Fruit fly (Drosophila melanogaster) whole organism, embryonic: ENCODE data around the gene CG3841.

Experiments
- Adf1 ChIP-seq: fragments of 200-800 bp; sonication (Bioruptor generic); IDR thresholded peaks from 2 replicates; pipeline ENCODE4 v1.3.6; 2022; ENCODE audit warnings: missing biosample characterization, missing genetic modification characterization
- Atf6 ChIP-seq: fragments of 200-800 bp; sonication (Bioruptor generic); IDR thresholded peaks from 2 replicates; pipeline ENCODE4 v1.3.6; 2022; ENCODE audit warnings: missing biosample characterization, missing genetic modification characterization
- CG10462 ChIP-seq: fragments of 200-800 bp; sonication (Bioruptor generic); optimal IDR thresholded peaks from 2 replicates; lab custom pipeline; 2016; ENCODE audit warnings: missing biosample characterization, missing genetic modification characterization
- CG10543 ChIP-seq: fragments of 200-800 bp; sonication (Bioruptor generic); optimal IDR thresholded peaks from 3 replicates; lab custom pipeline; 2017; ENCODE audit warnings: missing biosample characterization, mild to moderate bottlenecking, missing genetic modification characterization, moderate library complexity
- CG10565 ChIP-seq: fragments of 200-800 bp; sonication (Bioruptor generic); optimal IDR thresholded peaks from 3 replicates; lab custom pipeline; 2016; ENCODE audit warnings: missing biosample characterization, mild to moderate bottlenecking, missing genetic modification characterization
- CG11085 ChIP-seq: fragments of 200-800 bp; sonication (Bioruptor generic); IDR thresholded peaks from 2 replicates; pipeline ENCODE4 v1.3.6; 2022; ENCODE audit warnings: missing biosample characterization, missing genetic modification characterization
- CG12155 ChIP-seq: fragments of 200-800 bp; sonication (Bioruptor generic); optimal IDR thresholded peaks from 3 replicates; lab custom pipeline; 2016; ENCODE audit warnings: missing biosample characterization, missing genetic modification characterization
- CG12299 ChIP-seq: fragments of 200-800 bp; sonication (Bioruptor generic); optimal IDR thresholded peaks from 2 replicates; lab custom pipeline; 2018; ENCODE audit warnings: missing biosample characterization, mild to moderate bottlenecking, missing genetic modification characterization
- CG12659 ChIP-seq: fragments of 200-800 bp; sonication (Bioruptor generic); optimal IDR thresholded peaks from 3 replicates; lab custom pipeline; 2017; ENCODE audit warnings: mild to moderate bottlenecking, missing biosample characterization, missing genetic modification reagents, missing genetic modification characterization
- CG15011 ChIP-seq: fragments of 200-800 bp; sonication (Bioruptor generic); optimal IDR thresholded peaks from 3 replicates; lab custom pipeline; 2018; ENCODE audit warnings: missing biosample characterization, mild to moderate bottlenecking, missing genetic modification characterization
- CG17359 ChIP-seq: fragments of 200-800 bp; sonication (Bioruptor generic); optimal IDR thresholded peaks from 3 replicates; lab custom pipeline; 2018; ENCODE audit warnings: missing biosample characterization, mild to moderate bottlenecking, missing genetic modification characterization, moderate library complexity
- CG33213 ChIP-seq: fragments of 200-800 bp; sonication (Bioruptor generic); optimal IDR thresholded peaks from 3 replicates; lab custom pipeline; 2016; ENCODE audit warnings: missing biosample characterization, missing genetic modification characterization
- CG4282 ChIP-seq: fragments of 200-800 bp; sonication (Bioruptor generic); optimal IDR thresholded peaks from 2 replicates; lab custom pipeline; 2016; ENCODE audit warnings: missing biosample characterization, missing genetic modification characterization
- CG5245 ChIP-seq: fragments of 200-800 bp; sonication (Bioruptor generic); optimal IDR thresholded peaks from 3 replicates; lab custom pipeline; 2016; ENCODE audit warnings: missing biosample characterization, missing genetic modification characterization
- CG7963 ChIP-seq: fragments of 200-800 bp; sonication (Bioruptor generic); IDR thresholded peaks from 3 replicates; pipeline ENCODE4 v1.3.6; 2022; ENCODE audit warnings: missing biosample characterization, missing genetic modification characterization; ENCODE audit not compliant: partially characterized antibody
- CG8089 ChIP-seq: fragments of 200-800 bp; sonication (Bioruptor generic); optimal IDR thresholded peaks from 3 replicates; lab custom pipeline; 2016; ENCODE audit warnings: missing biosample characterization, missing genetic modification characterization
- Dek ChIP-seq: fragments of 200-800 bp; sonication (Bioruptor generic); optimal IDR thresholded peaks from 3 replicates; lab custom pipeline; 2019; ENCODE audit warnings: missing biosample characterization, mild to moderate bottlenecking, missing genetic modification characterization, moderate library complexity
- Dp ChIP-seq: fragments of 200-800 bp; sonication (Bioruptor generic); optimal IDR thresholded peaks from 2 replicates; lab custom pipeline; 2018; ENCODE audit warnings: missing biosample characterization, mild to moderate bottlenecking, missing genetic modification characterization, moderate library complexity
- Ets97D ChIP-seq: fragments of 200-800 bp; sonication (Bioruptor generic); optimal IDR thresholded peaks from 3 replicates; lab custom pipeline; 2016; ENCODE audit warnings: missing biosample characterization, missing genetic modification characterization
- GATAe ChIP-seq: fragments of 200-800 bp; sonication (Bioruptor generic); conservative IDR thresholded peaks from 2 replicates; pipeline ENCODE4 v1.3.6; 2022; ENCODE audit warnings: missing biosample characterization, missing genetic modification characterization
- Hmr ChIP-seq: fragments of 200-800 bp; sonication (Bioruptor generic); optimal IDR thresholded peaks from 3 replicates; lab custom pipeline; 2017; ENCODE audit warnings: mild to moderate bottlenecking, missing biosample characterization, missing genetic modification reagents, missing genetic modification characterization
- Hsf ChIP-seq: fragments of 200-800 bp; sonication (Bioruptor generic); optimal IDR thresholded peaks from 3 replicates; lab custom pipeline; 2016; ENCODE audit warnings: missing biosample characterization, missing genetic modification characterization
- MBD-R2 ChIP-seq: fragments of 200-800 bp; sonication (Bioruptor generic); IDR thresholded peaks from 2 replicates; pipeline ENCODE4 v1.3.6; 2022; ENCODE audit warnings: missing biosample characterization, missing genetic modification characterization
- Med ChIP-seq: fragments of 200-800 bp; sonication (Bioruptor generic); peaks from one replicate; lab custom pipeline; 2016; ENCODE audit warnings: missing biosample characterization, missing genetic modification characterization, mild to moderate bottlenecking, inconsistent platforms, moderate library complexity
- NC2α ChIP-seq: fragments of 200-800 bp; sonication (Bioruptor generic); optimal IDR thresholded peaks from 2 replicates; lab custom pipeline; 2016; ENCODE audit warnings: missing biosample characterization, missing genetic modification characterization
- Rfx ChIP-seq: fragments of 200-800 bp; sonication (Bioruptor generic); IDR thresholded peaks from 2 replicates; pipeline ENCODE4 v1.3.6; 2022; ENCODE audit warnings: missing biosample characterization, missing genetic modification characterization
- Sox102F ChIP-seq: fragments of 200-800 bp; sonication (Bioruptor generic); optimal IDR thresholded peaks from 2 replicates; lab custom pipeline; 2018; ENCODE audit warnings: missing biosample characterization, mild to moderate bottlenecking, missing genetic modification characterization, moderate library complexity
- Ssrp ChIP-seq: fragments of 200-800 bp; sonication (Bioruptor generic); optimal IDR thresholded peaks from 2 replicates; lab custom pipeline; 2018; ENCODE audit warnings: missing biosample characterization, mild to moderate bottlenecking, missing genetic modification characterization, moderate library complexity
- Xbp1 ChIP-seq: fragments of 200-800 bp; sonication (Bioruptor generic); optimal IDR thresholded peaks from 3 replicates; lab custom pipeline; 2016; ENCODE audit warnings: missing biosample characterization, mild to moderate bottlenecking, missing genetic modification characterization
- ara ChIP-seq: fragments of 200-800 bp; sonication (Bioruptor generic); IDR thresholded peaks from 2 replicates; pipeline ENCODE4 v1.3.6; 2022; ENCODE audit warnings: missing biosample characterization, missing genetic modification characterization
- chm ChIP-seq: fragments of 200-800 bp; sonication (Bioruptor generic); IDR thresholded peaks from 2 replicates; pipeline ENCODE4 v1.3.6; 2022; ENCODE audit warnings: missing biosample characterization, missing genetic modification characterization
- crol ChIP-seq: fragments of 200-800 bp; sonication (Bioruptor generic); IDR thresholded peaks from 2 replicates; pipeline ENCODE4 v1.3.6; 2022; ENCODE audit warnings: missing biosample characterization, missing genetic modification characterization
- dimm ChIP-seq: fragments of 200-800 bp; sonication (Bioruptor generic); IDR thresholded peaks from 2 replicates; pipeline ENCODE4 v1.3.6; 2022; ENCODE audit warnings: missing biosample characterization, missing genetic modification characterization
- emc ChIP-seq: fragments of 200-800 bp; sonication (Bioruptor generic); optimal IDR thresholded peaks from 2 replicates; lab custom pipeline; 2016; ENCODE audit warnings: missing biosample characterization, missing genetic modification characterization
- eve ChIP-seq, 2 experiments: fragments of >200 bp; optimal IDR thresholded peaks; 2 replicates each; lab custom pipeline; 2017; ENCODE audit warnings: missing biosample characterization in 2 of 2, missing genetic modification characterization in 2 of 2
- exex ChIP-seq: fragments of 200-800 bp; sonication (Bioruptor generic); optimal IDR thresholded peaks from 4 replicates; lab custom pipeline; 2018; ENCODE audit warnings: missing biosample characterization, mild to moderate bottlenecking, missing genetic modification characterization, moderate library complexity
- gcm2 ChIP-seq: fragments of 200-800 bp; sonication (Bioruptor generic); optimal IDR thresholded peaks from 2 replicates; lab custom pipeline; 2016; ENCODE audit warnings: missing biosample characterization, missing genetic modification characterization
- grn ChIP-seq: fragments of 200-800 bp; sonication (Bioruptor generic); optimal IDR thresholded peaks from 3 replicates; lab custom pipeline; 2017; ENCODE audit warnings: missing biosample characterization, missing genetic modification characterization
- h ChIP-seq: fragments of >200 bp; optimal IDR thresholded peaks from 2 replicates; lab custom pipeline; 2017
- inv ChIP-seq: fragments of 200-800 bp; sonication (Bioruptor generic); IDR thresholded peaks from 2 replicates; pipeline ENCODE4 v1.3.6; 2022; ENCODE audit warnings: missing biosample characterization, missing genetic modification characterization; ENCODE audit not compliant: partially characterized antibody
- kah ChIP-seq: fragments of 200-800 bp; sonication (Bioruptor generic); optimal IDR thresholded peaks from 2 replicates; lab custom pipeline; 2018; ENCODE audit warnings: missing biosample characterization, mild to moderate bottlenecking, missing genetic modification characterization
- klu ChIP-seq: fragments of 200-800 bp; sonication (Bioruptor generic); IDR thresholded peaks from 2 replicates; pipeline ENCODE4 v1.3.6; 2022; ENCODE audit warnings: missing biosample characterization, missing genetic modification characterization
- lbe ChIP-seq: fragments of 200-800 bp; sonication (Bioruptor generic); optimal IDR thresholded peaks from 2 replicates; lab custom pipeline; 2016; ENCODE audit warnings: missing biosample characterization, mild to moderate bottlenecking, missing genetic modification characterization
- lilli ChIP-seq: fragments of 200-800 bp; sonication (Bioruptor generic); optimal IDR thresholded peaks from 3 replicates; lab custom pipeline; 2016; ENCODE audit warnings: missing biosample characterization, missing genetic modification characterization
- mirr ChIP-seq: fragments of 200-800 bp; sonication (Bioruptor generic); optimal IDR thresholded peaks from 3 replicates; lab custom pipeline; 2018; ENCODE audit warnings: missing biosample characterization, mild to moderate bottlenecking, missing genetic modification characterization
- pita ChIP-seq: fragments of 200-800 bp; sonication (Bioruptor generic); optimal IDR thresholded peaks from 2 replicates; lab custom pipeline; 2017; ENCODE audit warnings: missing biosample characterization, mild to moderate bottlenecking, missing genetic modification characterization
- pum ChIP-seq: fragments of 200-800 bp; sonication (Bioruptor generic); optimal IDR thresholded peaks from 2 replicates; lab custom pipeline; 2016; ENCODE audit warnings: missing biosample characterization, missing genetic modification characterization
- tx ChIP-seq: fragments of 200-800 bp; sonication (Bioruptor generic); optimal IDR thresholded peaks from 2 replicates; lab custom pipeline; 2016; ENCODE audit warnings: missing biosample characterization, missing genetic modification characterization
- zen ChIP-seq: fragments of 200-800 bp; sonication (Bioruptor generic); optimal IDR thresholded peaks from 3 replicates; lab custom pipeline; 2018; ENCODE audit warnings: missing biosample characterization, mild to moderate bottlenecking, missing genetic modification characterization, moderate library complexity
- zf30C ChIP-seq: fragments of 200-800 bp; sonication (Bioruptor generic); optimal IDR thresholded peaks from 3 replicates; lab custom pipeline; 2018; ENCODE audit warnings: missing biosample characterization, mild to moderate bottlenecking, missing genetic modification characterization

The CG3841 gene

DNA sequence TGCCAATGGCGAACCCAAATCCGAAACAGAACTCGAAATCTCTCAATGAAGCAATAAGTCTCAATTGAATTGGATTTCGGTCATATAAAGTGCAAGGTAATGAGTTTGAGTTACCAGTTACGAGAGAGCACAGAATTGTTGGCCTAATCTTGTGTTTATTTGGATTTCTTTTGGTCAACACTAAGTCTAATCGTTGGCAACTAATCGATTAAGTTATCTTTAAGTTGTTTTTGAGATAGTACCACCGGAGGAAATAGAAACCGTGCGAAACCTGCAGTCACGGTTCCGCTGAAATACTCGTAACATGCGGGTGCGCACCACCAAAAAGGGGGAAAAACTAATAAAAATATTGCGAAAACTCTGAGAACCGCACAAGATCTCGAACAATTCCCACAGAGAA, at the start of gene CG3841:
CG3841 (plus strand) TSS at position 301 of the 400 bp plus-strand sequence.
- TF ChIP-seq exex (tag; lab: Kevin White, UChicago) = peak; percentile 40
- TF ChIP-seq NC2α (GFP tag; lab: Kevin White, UChicago) = no peak

DNA sequence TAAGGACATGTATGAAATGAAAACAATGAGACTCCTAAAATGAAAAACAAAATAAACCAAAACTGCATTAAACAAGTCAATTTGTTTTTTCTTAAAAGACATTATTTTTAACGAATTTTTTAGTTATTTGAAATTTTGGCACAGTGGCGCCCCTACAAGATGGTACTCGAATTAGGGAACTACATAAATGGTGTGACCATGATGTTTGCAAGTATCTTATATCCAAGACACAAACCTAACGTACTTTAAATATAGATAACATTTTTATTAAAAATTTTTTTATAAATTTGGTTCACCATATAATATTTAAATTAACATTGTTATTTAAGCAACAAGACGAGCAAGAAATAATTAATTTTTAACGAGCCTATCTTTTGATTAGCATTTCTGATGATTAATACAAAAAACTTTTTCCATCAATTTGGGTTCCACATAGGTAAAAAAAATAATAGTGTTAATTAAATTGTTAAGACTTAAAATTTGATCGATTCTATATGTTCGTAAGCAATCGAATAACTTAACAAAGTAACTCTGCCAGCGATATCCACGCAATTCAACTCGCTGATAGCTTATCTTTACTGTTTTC, 49.2 kb upstream of the CG3841 start, which contains the start of gene CG17855:
CG17855 (plus strand) TSS at position 536 of the 586 bp plus-strand sequence.
- no peak for TF ChIP-seq Ssrp (tag; lab: Kevin White, UChicago)
- TF ChIP-seq h (lab: Kevin White, UChicago) = no peak
- peak; percentile 43 for TF ChIP-seq pita
- peak; percentile 32; the same call in 1 of the 2 replicates for TF ChIP-seq Rfx (GFP tag; lab: Robert Waterston, UW)
- no peak for TF ChIP-seq grn
- no peak for TF ChIP-seq CG5245
- no peak for TF ChIP-seq Hmr (GFP tag; lab: Kevin White, UChicago)
- TF ChIP-seq CG12155 = no peak
- peak; percentile 69 for TF ChIP-seq Med (GFP tag; lab: Kevin White, UChicago)
- no peak for TF ChIP-seq kah
- no peak for TF ChIP-seq crol (GFP tag; lab: Robert Waterston, UW)
- peak; percentile 31 for TF ChIP-seq CG12659 (GFP tag; lab: Kevin White, UChicago)
- no peak for TF ChIP-seq CG11085
- TF ChIP-seq Hsf (GFP tag; lab: Kevin White, UChicago) = no peak
- TF ChIP-seq CG17359 = peak; percentile 0
- no peak for TF ChIP-seq zen (tag; lab: Kevin White, UChicago)
- no peak for TF ChIP-seq CG10565 (GFP tag; lab: Kevin White, UChicago)
- no peak for TF ChIP-seq gcm2 (GFP tag; lab: Kevin White, UChicago)
- TF ChIP-seq CG8089 = no peak
- no peak for TF ChIP-seq MBD-R2 (GFP tag; lab: Robert Waterston, UW)
- no peak for TF ChIP-seq Sox102F
- TF ChIP-seq CG7963 (GFP tag; lab: Robert Waterston, UW) = no peak
- TF ChIP-seq ara = no peak
- TF ChIP-seq Dek = peak; percentile 6
- no peak for TF ChIP-seq CG12299 (tag; lab: Kevin White, UChicago)
- no peak for TF ChIP-seq Adf1 (GFP tag; lab: Robert Waterston, UW)
- no peak for TF ChIP-seq klu (GFP tag; lab: Robert Waterston, UW)
- TF ChIP-seq CG15011 (GFP tag; lab: Kevin White, UChicago) = no peak
- no peak for TF ChIP-seq mirr
- no peak for TF ChIP-seq Atf6 (GFP tag; lab: Robert Waterston, UW)
- TF ChIP-seq Xbp1 (GFP tag; lab: Kevin White, UChicago) = no peak
- TF ChIP-seq tx (GFP tag; lab: Kevin White, UChicago) = no peak
- TF ChIP-seq CG10543 (GFP tag; lab: Kevin White, UChicago) = no peak
- TF ChIP-seq inv = no peak
- 0 out of 2 replicates have a peak, but pooled peaks have one; percentile 14 for TF ChIP-seq GATAe
- peak; percentile 15 for TF ChIP-seq Ets97D (GFP tag; lab: Kevin White, UChicago)
- TF ChIP-seq CG33213 (GFP tag; lab: Kevin White, UChicago) = no peak
- TF ChIP-seq lbe (GFP tag; lab: Kevin White, UChicago) = no peak
- no peak for TF ChIP-seq CG4282 (GFP tag; lab: Kevin White, UChicago)
- TF ChIP-seq lilli (GFP tag; lab: Kevin White, UChicago) = no peak
- no peak for TF ChIP-seq pum (GFP tag; lab: Kevin White, UChicago)
- TF ChIP-seq zf30C (GFP tag; lab: Kevin White, UChicago) = no peak
- TF ChIP-seq eve (GFP tag; optimal IDR thresholded peaks at IDR 0.05; lab: Kevin White, UChicago) = no peak
- TF ChIP-seq emc (GFP tag; lab: Kevin White, UChicago) = no peak
- no peak for TF ChIP-seq dimm (GFP tag; lab: Robert Waterston, UW)
- TF ChIP-seq CG10462 = no peak
- no peak for TF ChIP-seq chm (GFP tag; lab: Robert Waterston, UW)
- TF ChIP-seq Dp (GFP tag; lab: Kevin White, UChicago) = peak; percentile 56
